Worm (Caenorhabditis elegans): ENCODE data around the gene nlp-80.

nlp-80 gene

ce11 chrV:11040020-11040419 is 25.4 kb downstream of the nlp-80 start, which contains the start of gene C45B11.9:
TSS of gene C45B11.9 (plus strand) at chrV:11040320.
- TF ChIP-seq lsy-2 (tag; optimal IDR thresholded peaks at IDR 0.05), result no peak
- no peak for TF ChIP-seq elt-2 (tag; optimal IDR thresholded peaks at IDR 0.05)
- TF ChIP-seq C04F5.9 (tag; optimal IDR thresholded peaks at IDR 0.05), result no peak
- no peak for TF ChIP-seq fos-1 (tag; optimal IDR thresholded peaks at IDR 0.05)
- TF ChIP-seq rnt-1 (tag; optimal IDR thresholded peaks at IDR 0.05), result no peak
- TF ChIP-seq ceh-90 (tag; optimal IDR thresholded peaks at IDR 0.05), result no peak
- no peak for TF ChIP-seq nhr-71 (tag; optimal IDR thresholded peaks at IDR 0.05)
- TF ChIP-seq nhr-76 (tag; optimal IDR thresholded peaks at IDR 0.05), result no peak
- TF ChIP-seq egl-27 (tag; optimal IDR thresholded peaks at IDR 0.05), result no peak
- no peak for TF ChIP-seq lir-3 (tag; optimal IDR thresholded peaks at IDR 0.05; ENCODE audit: poor library complexity)

DNA sequence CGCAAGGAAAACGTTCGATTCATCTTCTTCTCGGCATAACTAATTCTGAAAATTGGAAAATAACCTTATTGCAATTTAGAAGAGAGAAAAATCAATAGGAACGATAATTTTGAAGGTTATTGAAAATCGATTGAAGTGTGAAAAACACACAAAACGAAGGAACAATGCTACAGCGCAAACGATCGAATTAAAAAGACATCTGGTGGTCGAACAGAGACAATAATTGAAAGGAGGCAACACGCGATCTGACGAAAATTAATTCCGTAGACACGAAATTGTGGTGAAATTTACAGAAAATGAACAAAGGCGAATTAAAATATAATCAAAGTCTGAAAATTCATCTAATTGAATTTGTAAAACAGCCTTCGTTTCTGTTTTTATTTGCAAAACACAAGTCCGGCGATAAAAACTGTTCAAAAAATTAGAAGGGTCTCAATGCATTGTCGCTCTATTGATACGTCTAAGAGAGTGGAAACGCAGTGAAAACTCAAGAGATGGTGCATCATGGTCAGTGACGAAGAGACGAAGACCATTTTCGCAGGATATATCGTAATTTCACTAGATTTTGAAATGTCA is 25.9 kb downstream of the nlp-80 start, which contains the start of gene pak-2:
pak-2 (minus strand) TSS at position 51 of the 576 bp plus-strand sequence.
- TF ChIP-seq tlp-1 (tag; optimal IDR thresholded peaks at IDR 0.05), result no peak
- no peak for TF ChIP-seq jun-1 (tag; optimal IDR thresholded peaks at IDR 0.05)
- no peak for TF ChIP-seq sptf-1 (tag; optimal IDR thresholded peaks at IDR 0.05)
- peak; percentile 53 for TF ChIP-seq aly-2 (tag; optimal IDR thresholded peaks at IDR 0.05)
- peak; percentile 94 for TF ChIP-seq pax-3 (tag; optimal IDR thresholded peaks at IDR 0.05)
- no peak for TF ChIP-seq pqm-1 (tag; optimal IDR thresholded peaks at IDR 0.05)
- TF ChIP-seq F16B12.6 (tag; optimal IDR thresholded peaks at IDR 0.05), result no peak
- TF ChIP-seq dpl-1 (GFP tag; optimal IDR thresholded peaks at IDR 0.05), result peak; percentile 61 to 77 (median 68)
- peak; percentile 85 for TF ChIP-seq ceh-88 (GFP tag; IDR thresholded peaks at IDR 0.05)
- peak; percentile 90 for TF ChIP-seq nhr-77 (tag; optimal IDR thresholded peaks at IDR 0.05)
- peak in 1 of 2 experiments; percentile 18 for TF ChIP-seq mdl-1 (tag; optimal IDR thresholded peaks at IDR 0.05)
- peak; percentile 11 for TF ChIP-seq unc-130 (tag; optimal IDR thresholded peaks at IDR 0.05)
- peak; percentile 74 to 89 for TF ChIP-seq lin-35 (GFP tag; optimal IDR thresholded peaks at IDR 0.05)
- peak; percentile 78 to 84 for TF ChIP-seq efl-1 (optimal IDR thresholded peaks at IDR 0.05)
- peak; percentile 69 to 96 for TF ChIP-seq efl-1 (GFP tag; optimal IDR thresholded peaks at IDR 0.05 in 1 of 2)
- TF ChIP-seq lin-13 (GFP tag; optimal IDR thresholded peaks at IDR 0.05), result peak; percentile 74
- no peak for TF ChIP-seq unc-62 (GFP tag; optimal IDR thresholded peaks at IDR 0.05)
- TF ChIP-seq ceh-90 (tag; optimal IDR thresholded peaks at IDR 0.05), result peak; percentile 64
- peak; percentile 95 for TF ChIP-seq lin-14 (GFP tag; optimal IDR thresholded peaks at IDR 0.05)
- no peak for TF ChIP-seq zip-4 (GFP tag; optimal IDR thresholded peaks at IDR 0.05)
- peak; percentile 76; the same call in 1 of the 2 replicates for TF ChIP-seq unc-98 (GFP tag; IDR thresholded peaks at IDR 0.05)
- TF ChIP-seq hlh-4 (tag; optimal IDR thresholded peaks at IDR 0.05), result peak; percentile 39
- TF ChIP-seq tbx-2 (tag; optimal IDR thresholded peaks at IDR 0.05), result peak; percentile 85
- no peak for TF ChIP-seq nhr-11 (tag; optimal IDR thresholded peaks at IDR 0.05)
- peak; percentile 85 for TF ChIP-seq fkh-4 (tag; optimal IDR thresholded peaks at IDR 0.05; ENCODE audit: borderline replicate concordance)
- TF ChIP-seq unc-86 (tag; optimal IDR thresholded peaks at IDR 0.05), result peak; percentile 73
- TF ChIP-seq swsn-7 (tag; optimal IDR thresholded peaks at IDR 0.05), result peak; percentile 80
- TF ChIP-seq elt-3 (tag; optimal IDR thresholded peaks at IDR 0.05), result peak in 2 of 6 experiments; percentile 2 to 41
- TF ChIP-seq fkh-10 (GFP tag; optimal IDR thresholded peaks at IDR 0.05), result peak; percentile 34
- no peak for TF ChIP-seq nhr-84 (tag; optimal IDR thresholded peaks at IDR 0.05)
- TF ChIP-seq sox-4 (tag; optimal IDR thresholded peaks at IDR 0.05), result peak; percentile 74
- TF ChIP-seq mep-1 (tag; optimal IDR thresholded peaks at IDR 0.05), result peak; percentile 71
- TF ChIP-seq nhr-28 (tag; optimal IDR thresholded peaks at IDR 0.05), result no peak
- peak; percentile 59 for TF ChIP-seq nhr-237 (tag; optimal IDR thresholded peaks at IDR 0.05)
- TF ChIP-seq lsy-2 (tag; optimal IDR thresholded peaks at IDR 0.05), result peak; percentile 73 to 91
- no peak for TF ChIP-seq aha-1 (tag; optimal IDR thresholded peaks at IDR 0.05)
- peak; percentile 91 for TF ChIP-seq snu-23 (GFP tag; optimal IDR thresholded peaks at IDR 0.05)
- peak; percentile 85 for TF ChIP-seq nhr-90 (tag; optimal IDR thresholded peaks at IDR 0.05; ENCODE audit: poor library complexity)
- TF ChIP-seq nhr-19 (GFP tag; conservative IDR thresholded peaks at IDR 0.05), result peak; percentile 80
- TF ChIP-seq C16A3.4 (tag; optimal IDR thresholded peaks at IDR 0.05), result peak; percentile 96
- no peak for TF ChIP-seq ets-5 (GFP tag; IDR thresholded peaks at IDR 0.05)
- TF ChIP-seq isw-1 (GFP tag; IDR thresholded peaks at IDR 0.05), result peak; percentile 87
- peak; percentile 63 for TF ChIP-seq hpl-2 (GFP tag; optimal IDR thresholded peaks at IDR 0.05)

All from whole organism, L1 larva.